Worm (Caenorhabditis elegans): ENCODE data around the gene idpc-1.

DNA sequence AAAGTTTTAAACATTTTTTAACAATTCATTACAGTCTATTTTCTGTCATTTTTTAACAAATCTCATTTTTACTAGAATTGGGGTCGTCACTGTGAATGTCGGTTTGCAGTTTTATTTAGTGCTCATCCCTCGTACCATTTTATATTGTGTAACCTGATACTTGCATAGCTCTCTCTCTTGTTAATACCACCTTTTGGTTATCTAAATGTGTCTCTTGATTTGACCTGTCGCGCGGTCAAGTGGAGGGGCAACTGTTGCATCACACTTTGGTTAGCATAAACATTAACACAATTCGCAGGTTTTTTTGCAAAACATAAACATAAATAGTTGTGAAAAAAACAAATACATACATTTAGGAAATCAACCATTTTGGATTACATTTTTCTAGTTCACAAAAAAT, 19.8 kb downstream of the idpc-1 start:
- TF ChIP-seq unc-62 (GFP tag; optimal IDR thresholded peaks at IDR 0.05), result no peak
- no peak for TF ChIP-seq mep-1 (tag; optimal IDR thresholded peaks at IDR 0.05)
- no peak for TF ChIP-seq nhr-237 (tag; optimal IDR thresholded peaks at IDR 0.05)
- no peak for TF ChIP-seq lsy-2 (tag; optimal IDR thresholded peaks at IDR 0.05)
- TF ChIP-seq nhr-12 (tag; optimal IDR thresholded peaks at IDR 0.05), result no peak
- no peak for TF ChIP-seq cnd-1 (tag; optimal IDR thresholded peaks at IDR 0.05)
- TF ChIP-seq elt-3 (tag; optimal IDR thresholded peaks at IDR 0.05), result no peak
- TF ChIP-seq mls-2 (tag; optimal IDR thresholded peaks at IDR 0.05), result no peak
- TF ChIP-seq ceh-39 (tag; optimal IDR thresholded peaks at IDR 0.05), result no peak
- no peak for TF ChIP-seq drap-1 (GFP tag; optimal IDR thresholded peaks at IDR 0.05)
- no peak for TF ChIP-seq snpc-4 (tag; optimal IDR thresholded peaks at IDR 0.05)
- no peak for TF ChIP-seq hlh-1 (tag; optimal IDR thresholded peaks at IDR 0.05)
